Worm (Caenorhabditis elegans) whole organism, early embryonic: Measurements from ENCODE around the gene F36H9.2.

Experiments
- ama-1 ChIP-seq: fragments of 150-350 bp; optimal IDR thresholded peaks from 2 replicates; lab custom pipeline; 2014
- ceh-13 ChIP-seq: fragments of 200-800 bp; sonication (Bioruptor generic); optimal IDR thresholded peaks from 2 replicates; lab custom pipeline; 2018; ENCODE audit warnings: mild to moderate bottlenecking, missing genetic modification characterization, missing compliant biosample characterization
- ceh-36 ChIP-seq: sonication (generic microtip); optimal IDR thresholded peaks from 2 replicates; lab custom pipeline; 2016; ENCODE audit warnings: missing genetic modification characterization, inconsistent platforms, missing compliant biosample characterization
- ets-7 ChIP-seq: sonication (generic microtip); optimal IDR thresholded peaks from 2 replicates; lab custom pipeline; 2016; ENCODE audit warnings: missing genotype, missing genetic modification characterization, missing compliant biosample characterization
- hmbx-1 ChIP-seq: sonication (generic microtip); optimal IDR thresholded peaks from 2 replicates; lab custom pipeline; 2016; ENCODE audit warnings: mild to moderate bottlenecking, missing genetic modification characterization, missing compliant biosample characterization
- tbx-11 ChIP-seq: fragments of 200-800 bp; sonication (Bioruptor generic); IDR thresholded peaks from 2 replicates; pipeline ENCODE4 v1.3.6; 2022; ENCODE audit warnings: missing genetic modification characterization, missing compliant biosample characterization

DNA sequence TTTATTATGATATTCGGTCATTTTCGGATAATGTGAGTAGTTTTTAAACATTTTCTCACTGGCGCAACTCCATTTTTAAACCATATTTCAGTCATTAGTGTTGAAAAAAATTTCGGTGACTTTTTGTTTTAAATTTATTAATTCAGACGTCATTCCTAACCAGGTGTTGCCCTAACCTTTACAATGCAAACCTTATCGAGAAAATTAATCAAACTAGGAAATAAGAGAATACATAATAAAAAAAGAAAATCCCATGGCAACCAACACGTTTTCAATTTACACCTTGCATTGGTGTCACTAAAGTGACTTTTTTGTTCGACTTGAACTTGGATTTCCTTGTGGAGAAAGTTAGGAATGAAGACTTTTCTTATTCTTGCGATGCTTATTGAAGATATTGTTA lies at the start of gene F36H9.2:
- TF ChIP-seq ceh-13: no peak
- TF ChIP-seq ets-7 (tag; lab: Kevin White, UChicago): no peak
- no peak for TF ChIP-seq ama-1 (lab: Kevin White, UChicago)
- TF ChIP-seq tbx-11 (GFP tag; lab: Robert Waterston, UW): no peak
- TF ChIP-seq hmbx-1 (tag; lab: Kevin White, UChicago): no peak
- no peak for TF ChIP-seq ceh-36 (tag; lab: Kevin White, UChicago)
